Fruit fly (Drosophila melanogaster) whole organism, embryonic: ENCODE results near the gene Srp19.
A peak's percentile ranks its signal among the peaks of the same experiment; 100 is the strongest.

Experiments
- ATbp ChIP-seq: fragments of 200-800 bp; sonication (Bioruptor generic); optimal IDR thresholded peaks from 2 replicates; lab custom pipeline; 2017; ENCODE audit warnings: missing biosample characterization, mild to moderate bottlenecking, missing genetic modification characterization, missing genetic modification reagents
- Atf3 ChIP-seq: fragments of 200-800 bp; sonication (Bioruptor generic); optimal IDR thresholded peaks from 3 replicates; lab custom pipeline; 2016; ENCODE audit warnings: missing biosample characterization, missing genetic modification characterization
- CG10366 ChIP-seq: fragments of 200-800 bp; sonication (Bioruptor generic); IDR thresholded peaks from 2 replicates; pipeline ENCODE4 v1.3.6; 2022; ENCODE audit warnings: missing biosample characterization, missing genetic modification characterization
- CG13775 ChIP-seq: fragments of 200-800 bp; sonication (Bioruptor generic); optimal IDR thresholded peaks from 3 replicates; lab custom pipeline; 2017; ENCODE audit warnings: missing biosample characterization, mild to moderate bottlenecking, missing genetic modification characterization
- CG14050 ChIP-seq: fragments of 200-800 bp; sonication (Bioruptor generic); IDR thresholded peaks from 3 replicates; pipeline ENCODE4 v1.3.6; 2022; ENCODE audit warnings: missing biosample characterization, missing genetic modification characterization
- CG15696 ChIP-seq: fragments of 200-800 bp; sonication (Bioruptor generic); optimal IDR thresholded peaks from 2 replicates; lab custom pipeline; 2019; ENCODE audit warnings: missing biosample characterization, mild to moderate bottlenecking, missing genetic modification characterization, moderate library complexity
- CG16813 ChIP-seq: fragments of 200-800 bp; sonication (Bioruptor generic); IDR thresholded peaks from 3 replicates; pipeline ENCODE4 v1.3.6; 2022; ENCODE audit warnings: missing biosample characterization, missing genetic modification characterization; ENCODE audit not compliant: partially characterized antibody
- CG17361 ChIP-seq: fragments of 200-800 bp; sonication (Bioruptor generic); IDR thresholded peaks from 3 replicates; pipeline ENCODE4 v1.3.6; 2022; ENCODE audit warnings: missing biosample characterization, missing genetic modification characterization
- CG18599 ChIP-seq: fragments of 200-800 bp; sonication (Bioruptor generic); optimal IDR thresholded peaks from 3 replicates; lab custom pipeline; 2017; ENCODE audit warnings: missing biosample characterization, missing genetic modification characterization, mild to moderate bottlenecking, moderate library complexity, missing genetic modification reagents
- CG18764 ChIP-seq: fragments of 200-800 bp; sonication (Bioruptor generic); optimal IDR thresholded peaks from 3 replicates; lab custom pipeline; 2016; ENCODE audit warnings: missing biosample characterization, missing genetic modification characterization
- CG30431 ChIP-seq: fragments of 200-800 bp; sonication (Bioruptor generic); optimal IDR thresholded peaks from 2 replicates; lab custom pipeline; 2017; ENCODE audit warnings: missing biosample characterization, missing genetic modification characterization
- CG31388 ChIP-seq: fragments of 200-800 bp; sonication (Bioruptor generic); optimal IDR thresholded peaks from 2 replicates; lab custom pipeline; 2016; ENCODE audit warnings: missing biosample characterization, missing genetic modification characterization
- CG34422 ChIP-seq: fragments of 200-800 bp; sonication (Bioruptor generic); IDR thresholded peaks from 3 replicates; pipeline ENCODE4 v1.3.6; 2022; ENCODE audit warnings: missing biosample characterization, missing genetic modification characterization
- CG3838 ChIP-seq: fragments of 200-800 bp; sonication (Bioruptor generic); optimal IDR thresholded peaks from 3 replicates; lab custom pipeline; 2016; ENCODE audit warnings: missing biosample characterization, missing genetic modification characterization
- CG4404 ChIP-seq: fragments of 200-800 bp; sonication (Bioruptor generic); IDR thresholded peaks from 2 replicates; pipeline ENCODE4 v1.3.6; 2022; ENCODE audit warnings: missing biosample characterization, missing genetic modification characterization
- CG6689 ChIP-seq: fragments of 200-800 bp; sonication (Bioruptor generic); IDR thresholded peaks from 2 replicates; pipeline ENCODE4 v1.3.6; 2022; ENCODE audit warnings: missing biosample characterization, missing genetic modification characterization
- CG7745 ChIP-seq: fragments of 200-800 bp; sonication (Bioruptor generic); optimal IDR thresholded peaks from 2 replicates; lab custom pipeline; 2018; ENCODE audit warnings: missing biosample characterization, mild to moderate bottlenecking, missing genetic modification characterization, moderate library complexity
- CG8765 ChIP-seq: fragments of 200-800 bp; sonication (Bioruptor generic); IDR thresholded peaks from 2 replicates; pipeline ENCODE4 v1.3.6; 2022; ENCODE audit warnings: missing biosample characterization, missing genetic modification characterization
- CG8924 ChIP-seq: fragments of 200-800 bp; optimal IDR thresholded peaks from 3 replicates; lab custom pipeline; 2019; ENCODE audit warnings: missing biosample characterization, mild to moderate bottlenecking, missing genetic modification characterization, moderate library complexity
- CkIIα-i1 ChIP-seq: fragments of 200-800 bp; sonication (Bioruptor generic); IDR thresholded peaks from 2 replicates; pipeline ENCODE4 v1.3.6; 2022; ENCODE audit warnings: missing biosample characterization, missing genetic modification characterization
- Ets65A ChIP-seq: fragments of 200-800 bp; sonication (Bioruptor generic); peaks from one replicate; lab custom pipeline; 2016; ENCODE audit warnings: missing biosample characterization, missing genetic modification characterization
- Fer3 ChIP-seq: fragments of 200-800 bp; sonication (Bioruptor generic); optimal IDR thresholded peaks from 2 replicates; lab custom pipeline; 2018; ENCODE audit warnings: missing biosample characterization, mild to moderate bottlenecking, missing genetic modification characterization, moderate library complexity
- Lhr ChIP-seq: fragments of 200-800 bp; sonication (Bioruptor generic); optimal IDR thresholded peaks from 3 replicates; lab custom pipeline; 2017; ENCODE audit warnings: mild to moderate bottlenecking, missing biosample characterization, missing genetic modification reagents, missing genetic modification characterization
- Mes4 ChIP-seq: fragments of 200-800 bp; sonication (Bioruptor generic); optimal IDR thresholded peaks from 2 replicates; lab custom pipeline; 2016; ENCODE audit warnings: missing biosample characterization, missing genetic modification characterization
- Neu2 ChIP-seq: fragments of 200-800 bp; sonication (Bioruptor generic); optimal IDR thresholded peaks from 3 replicates; lab custom pipeline; 2016; ENCODE audit warnings: missing biosample characterization, missing genetic modification characterization, borderline replicate concordance
- Rx ChIP-seq: fragments of 200-800 bp; sonication (Bioruptor generic); IDR thresholded peaks from 2 replicates; pipeline ENCODE4 v1.3.6; 2022; ENCODE audit warnings: missing biosample characterization, missing genetic modification characterization
- Sox100B ChIP-seq: fragments of 200-800 bp; sonication (Bioruptor generic); optimal IDR thresholded peaks from 3 replicates; lab custom pipeline; 2018; ENCODE audit warnings: missing biosample characterization, mild to moderate bottlenecking, missing genetic modification characterization
- ap ChIP-seq: fragments of 200-800 bp; sonication (Bioruptor generic); IDR thresholded peaks from 2 replicates; pipeline ENCODE4 v1.3.6; 2022; ENCODE audit warnings: missing biosample characterization, missing genetic modification characterization
- ara ChIP-seq: fragments of 200-800 bp; sonication (Bioruptor generic); IDR thresholded peaks from 2 replicates; pipeline ENCODE4 v1.3.6; 2022; ENCODE audit warnings: missing biosample characterization, missing genetic modification characterization
- chm ChIP-seq: fragments of 200-800 bp; sonication (Bioruptor generic); IDR thresholded peaks from 2 replicates; pipeline ENCODE4 v1.3.6; 2022; ENCODE audit warnings: missing biosample characterization, missing genetic modification characterization
- crp ChIP-seq, 2 experiments: fragments of 200-800 bp; sonication (Bioruptor generic); optimal IDR thresholded peaks; 2 replicates in 1 of 2; 3 replicates in 1 of 2; lab custom pipeline; 2017; ENCODE audit warnings: missing biosample characterization in 2 of 2, missing genetic modification characterization in 2 of 2, mild to moderate bottlenecking in 1 of 2, moderate library complexity in 1 of 2
- dan ChIP-seq: fragments of 200-800 bp; sonication (Bioruptor generic); IDR thresholded peaks from 2 replicates; pipeline ENCODE4 v1.3.6; 2022; ENCODE audit warnings: missing biosample characterization, missing genetic modification characterization
- dmrt99B ChIP-seq: fragments of 200-800 bp; sonication (Bioruptor generic); optimal IDR thresholded peaks from 2 replicates; lab custom pipeline; 2018; ENCODE audit warnings: missing biosample characterization, mild to moderate bottlenecking, missing genetic modification characterization, moderate library complexity
- fd96Cb ChIP-seq: fragments of 200-800 bp; sonication (Bioruptor generic); optimal IDR thresholded peaks from 2 replicates; lab custom pipeline; 2018; ENCODE audit warnings: missing biosample characterization, mild to moderate bottlenecking, missing genetic modification characterization, moderate library complexity
- hkb ChIP-seq, 2 experiments: fragments of 200-800 bp in 1 of 2; fragments of >200 bp in 1 of 2; sonication (Bioruptor generic) in 1 of 2; IDR thresholded peaks in 1 of 2; optimal IDR thresholded peaks in 1 of 2; 2 replicates each; pipeline versions ENCODE4 v1.3.6 to Lab custom; 2017 to 2022; ENCODE audit warnings: missing biosample characterization in 1 of 2, missing genetic modification characterization in 1 of 2
- insv ChIP-seq, 2 experiments: fragments of 200-800 bp; sonication (Bioruptor generic); optimal IDR thresholded peaks; 3 replicates each; lab custom pipeline; 2016 to 2018; ENCODE audit warnings: missing biosample characterization in 2 of 2, missing genetic modification characterization in 2 of 2
- klu ChIP-seq: fragments of 200-800 bp; sonication (Bioruptor generic); IDR thresholded peaks from 2 replicates; pipeline ENCODE4 v1.3.6; 2022; ENCODE audit warnings: missing biosample characterization, missing genetic modification characterization
- nerfin-1 ChIP-seq: fragments of 200-800 bp; sonication (Bioruptor generic); optimal IDR thresholded peaks from 3 replicates; lab custom pipeline; 2019; ENCODE audit warnings: missing biosample characterization, mild to moderate bottlenecking, missing genetic modification characterization, moderate library complexity
- repo ChIP-seq: fragments of 200-800 bp; sonication (Bioruptor generic); optimal IDR thresholded peaks from 2 replicates; lab custom pipeline; 2016; ENCODE audit warnings: missing biosample characterization, missing genetic modification characterization
- run ChIP-seq: fragments of 200-800 bp; sonication (Bioruptor generic); optimal IDR thresholded peaks from 3 replicates; lab custom pipeline; 2018; ENCODE audit warnings: missing biosample characterization, mild to moderate bottlenecking, missing genetic modification characterization
- slbo ChIP-seq: fragments of 200-800 bp; sonication (Bioruptor generic); IDR thresholded peaks from 2 replicates; pipeline ENCODE4 v1.3.6; 2022; ENCODE audit warnings: missing biosample characterization, missing genetic modification characterization
- sob ChIP-seq: fragments of 200-800 bp; sonication (Bioruptor generic); IDR thresholded peaks from 2 replicates; pipeline ENCODE4 v1.3.6; 2022; ENCODE audit warnings: missing biosample characterization, missing genetic modification characterization
- tin ChIP-seq: fragments of 200-800 bp; sonication (Bioruptor generic); optimal IDR thresholded peaks from 3 replicates; lab custom pipeline; 2016; ENCODE audit warnings: missing biosample characterization, missing genetic modification characterization
- twi ChIP-seq: fragments of 200-800 bp; optimal IDR thresholded peaks from 2 replicates; lab custom pipeline; 2019; ENCODE audit warnings: missing biosample characterization, mild to moderate bottlenecking, missing genetic modification characterization, moderate library complexity
- unc-4 ChIP-seq: fragments of 200-800 bp; sonication (Bioruptor generic); IDR thresholded peaks from 2 replicates; pipeline ENCODE4 v1.3.6; 2022; ENCODE audit warnings: missing biosample characterization, missing genetic modification characterization; ENCODE audit not compliant: partially characterized antibody
- vvl ChIP-seq: fragments of 200-800 bp; sonication (Bioruptor generic); IDR thresholded peaks from 2 replicates; pipeline ENCODE4 v1.3.6; 2022; ENCODE audit warnings: missing biosample characterization, missing genetic modification characterization
- zen2 ChIP-seq: fragments of 200-800 bp; sonication (Bioruptor generic); IDR thresholded peaks from 3 replicates; pipeline ENCODE4 v1.3.6; 2022; ENCODE audit warnings: missing biosample characterization, missing genetic modification characterization; ENCODE audit not compliant: partially characterized antibody
- zfh2 ChIP-seq: fragments of 200-800 bp; sonication (Bioruptor generic); optimal IDR thresholded peaks from 2 replicates; lab custom pipeline; 2016; ENCODE audit warnings: missing biosample characterization, missing genetic modification characterization

Gene Srp19

DNA sequence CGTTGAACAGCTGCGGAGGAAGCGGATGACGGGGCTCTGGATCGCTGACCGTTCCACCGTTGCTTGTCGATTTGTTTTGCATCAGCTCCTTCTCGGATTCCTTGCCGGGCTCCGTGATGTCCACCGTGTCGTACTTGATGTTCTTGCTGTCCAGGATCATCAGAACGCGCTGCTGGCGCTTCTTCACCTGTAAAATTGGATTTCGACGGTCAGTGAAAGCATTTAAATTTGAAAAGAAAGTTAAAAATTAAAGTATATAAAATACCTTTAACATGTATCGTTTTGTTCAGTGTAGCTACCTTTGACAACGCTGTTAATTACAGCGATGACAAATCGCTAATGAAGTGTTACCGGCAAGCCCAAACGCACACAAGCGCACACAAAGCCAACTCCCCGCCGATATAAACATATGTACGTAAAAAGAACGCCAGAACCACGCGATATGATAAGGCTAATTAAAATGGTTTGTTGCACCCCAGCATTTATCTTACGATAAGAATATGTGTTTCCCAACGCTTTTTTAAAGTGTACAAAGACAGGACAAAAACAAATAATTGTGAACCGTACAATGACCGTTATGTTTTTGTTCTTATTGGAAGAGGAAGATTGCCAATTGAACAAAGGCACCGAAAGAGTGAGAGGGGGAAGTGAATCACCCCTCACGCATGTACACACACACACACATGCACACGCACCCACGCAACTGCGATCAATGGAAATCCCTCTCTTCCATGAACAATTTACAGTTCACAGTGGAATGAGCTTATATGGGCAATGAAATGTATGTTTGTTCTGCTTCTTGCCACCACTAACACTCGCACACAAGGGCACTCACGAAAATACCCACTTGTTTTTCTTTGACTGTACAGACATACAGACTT, 20.2 kb upstream of the Srp19 start (continued):
- TF ChIP-seq hkb (optimal IDR thresholded peaks at IDR 0.05; lab: Kevin White, UChicago) (no peak), hkb (GFP tag; IDR thresholded peaks at IDR 0.05; lab: Robert Waterston, UW) (peak; percentile 43), tin (GFP tag; lab: Kevin White, UChicago) (no peak), repo (peak; percentile 2), zfh2 (GFP tag; lab: Kevin White, UChicago) (no peak), CG17361 (peak; percentile 62; the same call in 1 of the 3 replicates), vvl (GFP tag; lab: Robert Waterston, UW) (peak; percentile 49), CG30431 (GFP tag; lab: Kevin White, UChicago) (no peak), Ets65A (GFP tag; lab: Kevin White, UChicago) (peak; percentile 71), CG7745 (tag; lab: Kevin White, UChicago) (no peak), nerfin-1 (peak; percentile 31), zen2 (GFP tag; lab: Robert Waterston, UW) (no peak), Rx (GFP tag; lab: Robert Waterston, UW) (0 out of 2 replicates have a peak, but pooled peaks have one; percentile 9), Atf3 (no peak), CG16813 (peak; percentile 8; the same call in 1 of the 3 replicates), twi (tag; lab: Kevin White, UChicago) (no peak), CG10366 (GFP tag; lab: Robert Waterston, UW) (peak; percentile 40; the same call in 1 of the 2 replicates), ap (GFP tag; lab: Robert Waterston, UW) (no peak), insv (GFP tag; optimal IDR thresholded peaks at IDR 0.05; lab: Kevin White, UChicago) (peak; percentile 11 to 92), CG13775 (GFP tag; lab: Kevin White, UChicago) (no peak), CG8765 (GFP tag; lab: Robert Waterston, UW) (no peak), CG15696 (tag; lab: Kevin White, UChicago) (no peak), Lhr (no peak), ara (GFP tag; lab: Robert Waterston, UW) (0 out of 2 replicates have a peak, but pooled peaks have one; percentile 43), ATbp (GFP tag; lab: Kevin White, UChicago) (no peak), CG4404 (GFP tag; lab: Robert Waterston, UW) (no peak), CG14050 (GFP tag; lab: Robert Waterston, UW) (peak; percentile 53; the same call in 2 of the 3 replicates), CG3838 (GFP tag; lab: Kevin White, UChicago) (no peak), chm (0 out of 2 replicates have a peak, but pooled peaks have one; percentile 8), Fer3 (tag; lab: Kevin White, UChicago) (peak; percentile 19), Sox100B (GFP tag; lab: Kevin White, UChicago) (peak; percentile 48), dan (GFP tag; lab: Robert Waterston, UW) (no peak), Neu2 (GFP tag; lab: Kevin White, UChicago) (no peak), dmrt99B (tag; lab: Kevin White, UChicago) (peak; percentile 27), CkIIα-i1 (GFP tag; lab: Robert Waterston, UW) (no peak), fd96Cb (peak; percentile 29), CG31388 (GFP tag; lab: Kevin White, UChicago) (no peak), crp (GFP tag; optimal IDR thresholded peaks at IDR 0.05; lab: Kevin White, UChicago) (no peak), unc-4 (GFP tag; lab: Robert Waterston, UW) (0 out of 2 replicates have a peak, but pooled peaks have one; percentile 30), CG18764 (no peak), slbo (GFP tag; lab: Robert Waterston, UW) (peak; percentile 45), CG8924 (tag; lab: Kevin White, UChicago) (peak; percentile 42), CG34422 (GFP tag; lab: Robert Waterston, UW) (peak; percentile 47; the same call in 1 of the 3 replicates), run (tag; lab: Kevin White, UChicago) (no peak), Mes4 (GFP tag; lab: Kevin White, UChicago) (no peak), CG6689 (GFP tag; lab: Robert Waterston, UW) (peak; percentile 45; the same call in 1 of the 2 replicates), klu (GFP tag; lab: Robert Waterston, UW) (peak; percentile 46), sob (GFP tag; lab: Robert Waterston, UW) (0 out of 2 replicates have a peak, but pooled peaks have one; percentile 38), CG18599 (GFP tag; lab: Kevin White, UChicago) (peak; percentile 53)
